Worm (Caenorhabditis elegans) whole organism, late embryonic: ENCODE data around the gene mec-14.
A peak's percentile ranks its signal among the peaks of the same experiment; 100 is the strongest.

Experiments
- C08G9.2 ChIP-seq: sonication (generic microtip); optimal IDR thresholded peaks from 2 replicates; lab custom pipeline; 2016; ENCODE audit warnings: mild to moderate bottlenecking, missing genetic modification characterization, moderate library complexity, missing compliant biosample characterization
- F13H6.1 ChIP-seq: sonication (generic microtip); optimal IDR thresholded peaks from 2 replicates; lab custom pipeline; 2016; ENCODE audit warnings: missing genetic modification characterization, missing compliant biosample characterization
- K09A11.1 ChIP-seq: sonication (generic microtip); optimal IDR thresholded peaks from 2 replicates; lab custom pipeline; 2017; ENCODE audit warnings: antibody characterized with exemption, mild to moderate bottlenecking, missing genetic modification characterization, missing compliant biosample characterization; ENCODE audit not compliant: insufficient read depth
- Y22D7AL.16 ChIP-seq: sonication (generic microtip); optimal IDR thresholded peaks from 2 replicates; lab custom pipeline; 2016; ENCODE audit warnings: missing genetic modification characterization, missing compliant biosample characterization
- ahr-1 ChIP-seq: sonication (generic microtip); optimal IDR thresholded peaks from 2 replicates; lab custom pipeline; 2016; ENCODE audit warnings: missing genetic modification characterization, missing compliant biosample characterization
- ceh-22 ChIP-seq: sonication (generic microtip); optimal IDR thresholded peaks from 2 replicates; lab custom pipeline; 2017; ENCODE audit warnings: missing biosample characterization, missing genetic modification characterization
- ceh-24 ChIP-seq: sonication (generic microtip); optimal IDR thresholded peaks from 2 replicates; lab custom pipeline; 2016; ENCODE audit warnings: mild to moderate bottlenecking, missing genetic modification characterization, missing compliant biosample characterization
- ceh-34 ChIP-seq: sonication (generic microtip); optimal IDR thresholded peaks from 2 replicates; lab custom pipeline; 2016; ENCODE audit warnings: mild to moderate bottlenecking, missing genetic modification characterization, missing compliant biosample characterization
- ceh-48 ChIP-seq: sonication (generic microtip); optimal IDR thresholded peaks from 2 replicates; lab custom pipeline; 2016; ENCODE audit warnings: missing genetic modification characterization, inconsistent platforms, missing compliant biosample characterization
- che-1 ChIP-seq: sonication (generic microtip); optimal IDR thresholded peaks from 2 replicates; lab custom pipeline; 2016; ENCODE audit warnings: mild to moderate bottlenecking, missing genetic modification characterization, missing compliant biosample characterization
- elt-2 ChIP-seq: sonication (generic microtip); optimal IDR thresholded peaks from 2 replicates; lab custom pipeline; 2016; ENCODE audit warnings: missing genetic modification reagents, missing genetic modification characterization, missing compliant biosample characterization
- elt-4 ChIP-seq: sonication (generic microtip); optimal IDR thresholded peaks from 2 replicates; lab custom pipeline; 2016; ENCODE audit warnings: missing genetic modification characterization, missing compliant biosample characterization
- fax-1 ChIP-seq: sonication (generic microtip); optimal IDR thresholded peaks from 2 replicates; lab custom pipeline; 2016; ENCODE audit warnings: missing genotype, missing genetic modification characterization, missing compliant biosample characterization
- fkh-10 ChIP-seq: fragments of 150-350 bp; optimal IDR thresholded peaks from 2 replicates; lab custom pipeline; 2014; ENCODE audit warnings: missing biosample characterization, missing genetic modification reagents, missing genetic modification characterization
- fkh-6 ChIP-seq: sonication (generic microtip); optimal IDR thresholded peaks from 2 replicates; lab custom pipeline; 2016; ENCODE audit warnings: missing genetic modification characterization, missing compliant biosample characterization
- hlh-15 ChIP-seq: sonication (generic microtip); optimal IDR thresholded peaks from 2 replicates; lab custom pipeline; 2016; ENCODE audit warnings: missing genetic modification characterization, missing compliant biosample characterization
- hlh-6 ChIP-seq: sonication (generic microtip); optimal IDR thresholded peaks from 2 replicates; lab custom pipeline; 2016; ENCODE audit warnings: missing genotype, missing genetic modification characterization, missing compliant biosample characterization
- hlh-8 ChIP-seq: sonication (generic microtip); optimal IDR thresholded peaks from 2 replicates; lab custom pipeline; 2016; ENCODE audit warnings: missing genotype, missing genetic modification characterization, missing compliant biosample characterization
- lim-6 ChIP-seq: sonication (generic microtip); optimal IDR thresholded peaks from 2 replicates; lab custom pipeline; 2016; ENCODE audit warnings: missing genetic modification characterization, missing compliant biosample characterization
- nfya-1 ChIP-seq: sonication (generic microtip); optimal IDR thresholded peaks from 2 replicates; lab custom pipeline; 2017; ENCODE audit warnings: missing genetic modification characterization, mild to moderate bottlenecking, missing compliant biosample characterization, antibody characterized with exemption, moderate library complexity
- nhr-11 ChIP-seq: fragments of 150-350 bp; optimal IDR thresholded peaks from 2 replicates; lab custom pipeline; 2014; ENCODE audit warnings: missing biosample characterization, missing genetic modification characterization
- npax-4 ChIP-seq: sonication (generic microtip); optimal IDR thresholded peaks from 2 replicates; lab custom pipeline; 2016; ENCODE audit warnings: missing genetic modification characterization, missing compliant biosample characterization
- pat-9 ChIP-seq: fragments of 200-800 bp; sonication (Bioruptor generic); optimal IDR thresholded peaks from 2 replicates; lab custom pipeline; 2018; ENCODE audit warnings: mild to moderate bottlenecking, missing genetic modification characterization, moderate library complexity, missing compliant biosample characterization
- ref-2 ChIP-seq: sonication (generic microtip); optimal IDR thresholded peaks from 2 replicates; lab custom pipeline; 2016; ENCODE audit warnings: missing genetic modification characterization, missing compliant biosample characterization
- sox-4 ChIP-seq: sonication (generic microtip); optimal IDR thresholded peaks from 2 replicates; lab custom pipeline; 2017; ENCODE audit warnings: mild to moderate bottlenecking, missing genetic modification characterization, inconsistent platforms, missing compliant biosample characterization
- syd-9 ChIP-seq: sonication (generic microtip); optimal IDR thresholded peaks from 2 replicates; lab custom pipeline; 2016; ENCODE audit warnings: mild to moderate bottlenecking, missing genetic modification characterization, moderate library complexity, missing compliant biosample characterization
- tbx-2 ChIP-seq: sonication (generic microtip); optimal IDR thresholded peaks from 2 replicates; lab custom pipeline; 2016; ENCODE audit warnings: missing genetic modification characterization, missing compliant biosample characterization
- ttx-3 ChIP-seq: sonication (generic microtip); optimal IDR thresholded peaks from 2 replicates; lab custom pipeline; 2016; ENCODE audit warnings: missing genetic modification reagents, missing genetic modification characterization, missing compliant biosample characterization
- unc-55 ChIP-seq: sonication (generic microtip); optimal IDR thresholded peaks from 2 replicates; lab custom pipeline; 2017; ENCODE audit warnings: missing biosample characterization, missing genetic modification reagents, missing genetic modification characterization
- ztf-16 ChIP-seq: sonication (generic microtip); optimal IDR thresholded peaks from 2 replicates; lab custom pipeline; 2017; ENCODE audit warnings: missing genetic modification characterization, missing compliant biosample characterization

The mec-14 gene

ce11 chrIII:7178497-7178896, 14.3 kb downstream of the mec-14 start:
- TF ChIP-seq nhr-11 (tag; lab: Kevin White, UChicago) (no peak), tbx-2 (tag; lab: Kevin White, UChicago) (no peak), unc-55 (no peak)
- TF ChIP-seq, all 69 proteins: peak for 0

- TF ChIP-seq ref-2 (tag; lab: Kevin White, UChicago), result no peak
- no peak for TF ChIP-seq elt-4
- TF ChIP-seq hlh-6 (tag; lab: Kevin White, UChicago), result no peak
- no peak for TF ChIP-seq tbx-2 (tag; lab: Kevin White, UChicago)
- TF ChIP-seq ztf-16 (tag; lab: Kevin White, UChicago), result no peak
- no peak for TF ChIP-seq hlh-8 (tag; lab: Kevin White, UChicago)
- TF ChIP-seq nhr-11 (tag; lab: Kevin White, UChicago), result no peak
- TF ChIP-seq K09A11.1 (tag; lab: Kevin White, UChicago), result no peak
- TF ChIP-seq ceh-48, result no peak
- no peak for TF ChIP-seq npax-4
- TF ChIP-seq ahr-1, result no peak
- TF ChIP-seq syd-9 (tag; lab: Kevin White, UChicago), result no peak
- TF ChIP-seq ttx-3 (tag; lab: Kevin White, UChicago), result no peak
Measured at ce11 chrIII:7170090-7170489, 22.7 kb downstream of the mec-14 start.

ce11 chrIII:7167568-7167937, 25.2 kb downstream of the mec-14 start, which contains the start of gene acs-4:
acs-4 (plus strand) TSS chrIII:7167838.
- TF ChIP-seq lim-6 (no peak), fax-1 (tag; lab: Kevin White, UChicago) (no peak), fkh-6 (no peak), sox-4 (tag; lab: Kevin White, UChicago) (no peak)

ce11 chrIII:7166664-7167567, 25.9 kb downstream of the mec-14 start:
- TF ChIP-seq ceh-34 (tag; lab: Kevin White, UChicago) (no peak), che-1 (tag; lab: Kevin White, UChicago) (no peak), hlh-15 (tag; lab: Kevin White, UChicago) (no peak), C08G9.2 (tag; lab: Kevin White, UChicago) (no peak), nfya-1 (peak; percentile 8), Y22D7AL.16 (no peak), tbx-2 (tag; lab: Kevin White, UChicago) (no peak), elt-2 (tag; lab: Kevin White, UChicago) (peak; percentile 91), ceh-24 (tag; lab: Kevin White, UChicago) (no peak), nhr-11 (tag; lab: Kevin White, UChicago) (no peak)

ce11 chrIII:7165816-7166229, 27.0 kb downstream of the mec-14 start:
- TF ChIP-seq ceh-48 (no peak), hlh-15 (tag; lab: Kevin White, UChicago) (no peak), ceh-22 (no peak), F13H6.1 (tag; lab: Kevin White, UChicago) (no peak), elt-2 (tag; lab: Kevin White, UChicago) (peak; percentile 45), fkh-10 (GFP tag; lab: Kevin White, UChicago) (no peak)

- TF ChIP-seq hlh-15 (tag; lab: Kevin White, UChicago) (no peak), pat-9 (tag; lab: Kevin White, UChicago) (no peak), ahr-1 (no peak)
Measured at ce11 chrIII:7165276-7165675, 27.5 kb downstream of the mec-14 start.
